Fruit fly (Drosophila melanogaster) whole organism: ENCODE results near the gene Unc-76.

Source experiments
- CG8478 ChIP-seq: fragments of >200 bp; optimal IDR thresholded peaks from 2 replicates; lab custom pipeline; 2018; ENCODE audit warnings: inconsistent platforms
- Dll ChIP-seq: fragments of >200 bp; optimal IDR thresholded peaks from 2 replicates; lab custom pipeline; 2017
- EcR ChIP-seq, 2 experiments: fragments of >200 bp; optimal IDR thresholded peaks; 2 replicates each; lab custom pipeline; 2017; ENCODE audit warnings: missing biosample characterization in 2 of 2, missing genetic modification characterization in 2 of 2, missing genetic modification reagents in 2 of 2
- pan ChIP-seq: fragments of >200 bp; optimal IDR thresholded peaks from 2 replicates; lab custom pipeline; 2017
- psq ChIP-seq: fragments of >200 bp; optimal IDR thresholded peaks from 2 replicates; lab custom pipeline; 2017
- usp ChIP-seq: fragments of >200 bp; optimal IDR thresholded peaks from 2 replicates; lab custom pipeline; 2017; ENCODE audit warnings: missing biosample characterization, missing genetic modification characterization, mixed read lengths

Gene Unc-76

dm6 chrX:2098267-2098666 is 17.9 kb downstream of the Unc-76 start:
- no peak for TF ChIP-seq Dll (lab: Kevin White, UChicago)
- no peak for TF ChIP-seq psq
- no peak for TF ChIP-seq EcR (GFP tag; optimal IDR thresholded peaks at IDR 0.05; lab: Kevin White, UChicago)
- no peak for TF ChIP-seq usp (GFP tag; lab: Kevin White, UChicago)
- TF ChIP-seq CG8478 = no peak
- no peak for TF ChIP-seq pan (lab: Kevin White, UChicago)

DNA sequence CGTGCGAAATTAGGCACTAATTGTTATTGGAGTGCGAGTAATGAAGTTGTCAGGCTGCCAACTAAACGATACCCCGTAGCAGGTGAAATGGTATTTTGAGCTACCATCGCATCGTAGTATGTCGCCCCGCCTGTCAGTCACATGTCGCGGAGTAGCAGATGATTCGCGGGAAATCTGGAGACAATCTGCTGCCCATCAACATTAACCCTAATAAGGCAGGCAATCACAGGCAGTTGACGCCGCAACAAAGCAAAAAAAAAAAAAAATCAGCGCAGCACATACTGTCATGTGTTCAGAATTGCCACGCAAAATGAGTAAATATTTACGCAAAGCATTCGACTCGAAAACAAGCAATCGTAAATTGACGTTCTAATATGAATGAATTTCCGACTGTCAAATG is 23.4 kb downstream of the Unc-76 start:
- no peak for TF ChIP-seq usp (GFP tag; lab: Kevin White, UChicago)
- no peak for TF ChIP-seq CG8478
- no peak for TF ChIP-seq EcR (GFP tag; optimal IDR thresholded peaks at IDR 0.05; lab: Kevin White, UChicago)

DNA sequence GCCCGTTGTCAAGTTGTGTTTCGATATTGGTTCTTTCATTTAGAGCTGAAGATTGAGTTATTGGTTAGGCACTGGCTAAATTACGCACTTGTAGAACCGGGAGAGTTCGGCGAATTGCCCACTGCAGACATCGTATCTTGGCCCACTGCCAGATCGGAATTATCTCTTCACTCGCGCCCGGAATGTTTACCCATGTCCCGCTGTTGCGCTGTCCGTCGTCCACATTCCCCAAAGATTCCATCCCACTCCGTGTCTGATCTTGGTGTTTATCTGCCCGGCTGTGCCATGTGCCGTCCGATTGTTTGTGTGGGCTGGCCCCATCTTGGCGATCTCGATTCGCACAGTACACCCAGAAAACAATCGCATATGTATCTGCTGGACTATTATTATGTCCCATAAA is 24.0 kb downstream of the Unc-76 start:
- no peak for TF ChIP-seq psq
- TF ChIP-seq EcR (GFP tag; optimal IDR thresholded peaks at IDR 0.05; lab: Kevin White, UChicago) = no peak
- TF ChIP-seq pan (lab: Kevin White, UChicago) = no peak
- TF ChIP-seq Dll (lab: Kevin White, UChicago) = no peak
- no peak for TF ChIP-seq CG8478
- no peak for TF ChIP-seq usp (GFP tag; lab: Kevin White, UChicago)

DNA sequence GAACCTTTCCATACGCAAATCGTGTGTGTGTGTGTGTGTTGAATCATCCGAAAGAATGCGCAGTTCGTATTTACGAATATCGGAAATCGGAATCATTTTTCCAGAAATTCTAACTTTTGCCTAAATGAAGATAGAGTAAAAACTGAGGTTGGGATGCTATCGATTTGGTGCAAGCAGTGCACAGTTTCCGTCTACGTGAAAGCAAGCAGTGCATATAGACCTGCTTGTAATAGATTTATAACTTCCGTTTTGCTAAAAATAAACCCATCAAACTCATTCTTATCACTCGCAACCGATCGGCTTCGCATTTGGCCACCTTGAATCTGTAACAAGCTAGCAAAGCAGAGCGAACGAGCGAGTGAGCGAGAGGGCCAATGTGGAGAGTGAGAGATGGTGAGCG is 26.0 kb downstream of the Unc-76 start:
- no peak for TF ChIP-seq usp (GFP tag; lab: Kevin White, UChicago)
- TF ChIP-seq Dll (lab: Kevin White, UChicago) = no peak
- TF ChIP-seq EcR (GFP tag; optimal IDR thresholded peaks at IDR 0.05; lab: Kevin White, UChicago) = no peak
- no peak for TF ChIP-seq pan (lab: Kevin White, UChicago)
- no peak for TF ChIP-seq CG8478
- TF ChIP-seq psq = no peak

dm6 chrX:2107782-2108409 is 27.5 kb downstream of the Unc-76 start:
- TF ChIP-seq Dll (lab: Kevin White, UChicago) (no peak), CG8478 (no peak), EcR (GFP tag; optimal IDR thresholded peaks at IDR 0.05; lab: Kevin White, UChicago) (no peak), psq (no peak), pan (lab: Kevin White, UChicago) (no peak), usp (GFP tag; lab: Kevin White, UChicago) (no peak)

DNA sequence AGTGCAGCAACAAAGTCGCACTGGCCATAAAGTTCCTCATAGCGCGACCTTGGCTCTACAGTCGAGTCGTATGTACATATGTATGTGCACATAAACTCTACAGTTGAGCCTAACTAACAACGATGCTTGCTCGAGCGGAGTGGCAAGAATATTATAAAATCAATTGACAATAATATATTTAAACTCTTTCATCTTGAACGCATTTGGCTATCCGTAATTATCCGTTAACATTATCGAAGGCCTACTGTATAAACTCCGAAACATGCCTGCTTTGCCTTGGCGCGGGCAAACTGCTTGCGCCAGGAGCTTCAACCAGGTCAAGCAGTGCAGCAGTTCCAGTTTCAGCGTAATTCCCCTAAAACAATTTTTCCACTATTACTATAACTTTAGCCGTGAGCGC is 28.2 kb downstream of the Unc-76 start:
- TF ChIP-seq pan (lab: Kevin White, UChicago) = no peak
- no peak for TF ChIP-seq EcR (GFP tag; optimal IDR thresholded peaks at IDR 0.05; lab: Kevin White, UChicago)
- TF ChIP-seq psq = no peak

DNA sequence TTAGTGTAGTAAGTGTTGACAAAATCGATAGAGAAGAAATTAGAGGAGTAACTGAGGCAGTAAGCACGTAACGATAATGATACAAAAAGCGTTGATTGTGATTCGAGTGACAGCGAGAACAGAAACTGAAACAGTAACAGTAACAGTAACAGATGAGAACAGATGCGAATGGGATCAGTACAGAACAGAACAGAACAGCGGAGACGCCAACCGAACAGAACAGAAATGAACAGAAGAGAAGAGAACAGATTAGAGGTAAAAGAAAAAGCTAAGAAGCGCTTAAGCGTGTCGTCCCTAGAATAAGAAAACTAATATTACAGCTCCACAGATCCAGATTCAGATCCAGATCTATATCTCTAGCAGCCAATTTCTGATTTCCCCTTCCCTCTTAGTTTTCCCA is 32.2 kb downstream of the Unc-76 start:
- TF ChIP-seq pan (lab: Kevin White, UChicago) (no peak), EcR (GFP tag; optimal IDR thresholded peaks at IDR 0.05; lab: Kevin White, UChicago) (no peak), Dll (lab: Kevin White, UChicago) (no peak), usp (GFP tag; lab: Kevin White, UChicago) (no peak), CG8478 (no peak), psq (no peak)

DNA sequence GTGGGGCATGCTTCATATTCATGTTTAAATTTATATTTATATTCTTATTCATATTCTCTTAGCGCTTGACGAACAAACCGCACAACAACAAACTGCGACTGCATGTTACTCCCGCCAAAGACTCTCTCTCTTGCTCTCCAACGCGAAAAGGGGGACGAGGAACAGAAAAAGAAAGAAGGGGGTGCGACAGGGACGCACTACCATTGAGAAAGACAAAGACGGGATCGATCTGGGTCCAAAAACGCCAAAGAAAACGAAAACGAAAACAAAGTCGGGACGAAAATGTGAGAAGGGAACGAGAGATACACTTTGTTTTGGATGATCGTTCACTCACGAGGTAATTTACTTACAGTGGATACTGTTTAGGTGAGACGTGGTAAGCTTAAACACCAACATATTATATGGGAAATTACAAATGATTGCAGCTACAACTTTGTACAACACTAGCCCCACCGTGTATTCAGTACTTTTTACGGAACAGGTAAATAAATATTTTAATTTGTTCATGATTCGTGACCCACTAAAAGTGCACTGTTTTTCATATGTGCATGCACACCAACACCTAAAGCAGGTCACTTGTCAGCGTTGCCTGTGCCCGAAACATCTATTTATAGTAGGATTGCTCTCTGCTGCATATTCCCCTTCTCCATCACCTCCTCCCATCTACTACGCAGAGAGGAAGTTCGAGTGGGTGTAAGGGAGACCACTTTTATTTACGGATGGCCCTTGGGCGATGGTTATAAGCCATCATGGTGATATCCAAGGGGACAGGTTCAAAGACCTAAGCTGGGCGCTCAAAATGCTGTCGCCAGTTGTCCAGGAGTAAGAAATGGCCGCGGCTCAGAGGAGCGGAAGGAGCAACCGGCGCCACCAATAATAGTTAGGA is 41.5 kb downstream of the Unc-76 start:
- no peak for TF ChIP-seq usp (GFP tag; lab: Kevin White, UChicago)
- TF ChIP-seq CG8478 = no peak
- TF ChIP-seq pan (lab: Kevin White, UChicago) = no peak
- TF ChIP-seq psq = no peak
- TF ChIP-seq Dll (lab: Kevin White, UChicago) = no peak
- no peak for TF ChIP-seq EcR (GFP tag; optimal IDR thresholded peaks at IDR 0.05; lab: Kevin White, UChicago)

- TF ChIP-seq pan (lab: Kevin White, UChicago) (no peak), EcR (GFP tag; optimal IDR thresholded peaks at IDR 0.05; lab: Kevin White, UChicago) (peak in 1 of 2 experiments; percentile 43), CG8478 (peak; percentile 94), Dll (lab: Kevin White, UChicago) (peak; percentile 18)
Measured at dm6 chrX:2123013-2123964, 42.9 kb downstream of the Unc-76 start, which contains the start of gene ph-d. TSS of gene ph-d (minus strand) at chrX:2123286.

dm6 chrX:2123965-2124688 is 43.7 kb downstream of the Unc-76 start:
- TF ChIP-seq psq (no peak), usp (GFP tag; lab: Kevin White, UChicago) (no peak), pan (lab: Kevin White, UChicago) (no peak), CG8478 (no peak), EcR (GFP tag; optimal IDR thresholded peaks at IDR 0.05; lab: Kevin White, UChicago) (no peak), Dll (lab: Kevin White, UChicago) (no peak)

dm6 chrX:2125527-2126088 is 45.2 kb downstream of the Unc-76 start:
- TF ChIP-seq CG8478 = peak; percentile 10
- TF ChIP-seq usp (GFP tag; lab: Kevin White, UChicago) = no peak
- no peak for TF ChIP-seq EcR (GFP tag; optimal IDR thresholded peaks at IDR 0.05; lab: Kevin White, UChicago)
- TF ChIP-seq psq = no peak
- TF ChIP-seq pan (lab: Kevin White, UChicago) = no peak
- no peak for TF ChIP-seq Dll (lab: Kevin White, UChicago)
